Fruit fly (Drosophila melanogaster) whole organism, pupa: ENCODE measurements around the gene CG33966.
A peak's percentile ranks its signal among the peaks of the same experiment; 100 is the strongest.

Experiments used
- CG10348 ChIP-seq: fragments of 200-800 bp; sonication (Bioruptor generic); IDR thresholded peaks from 2 replicates; pipeline ENCODE4 v1.3.6; 2022; ENCODE audit warnings: missing biosample characterization, missing genetic modification characterization
- CG12605 ChIP-seq: fragments of 200-800 bp; sonication (Bioruptor generic); IDR thresholded peaks from 2 replicates; pipeline ENCODE4 v1.3.6; 2022; ENCODE audit warnings: missing biosample characterization, missing genetic modification characterization
- CG13204 ChIP-seq: fragments of 200-800 bp; sonication (Bioruptor generic); optimal IDR thresholded peaks from 2 replicates; lab custom pipeline; 2018; ENCODE audit warnings: missing biosample characterization, mild to moderate bottlenecking, missing genetic modification characterization, moderate library complexity
- CG17806 ChIP-seq: fragments of 200-800 bp; sonication (Bioruptor generic); optimal IDR thresholded peaks from 2 replicates; lab custom pipeline; 2018; ENCODE audit warnings: missing biosample characterization, mild to moderate bottlenecking, missing genetic modification characterization, moderate library complexity
- CG32121 ChIP-seq: fragments of 200-800 bp; sonication (Bioruptor generic); IDR thresholded peaks from 2 replicates; pipeline ENCODE4 v1.3.6; 2022; ENCODE audit warnings: missing biosample characterization, missing genetic modification characterization
- CG4496 ChIP-seq: fragments of 200-800 bp; sonication (Bioruptor generic); IDR thresholded peaks from 3 replicates; pipeline ENCODE4 v1.3.6; 2022; ENCODE audit warnings: missing biosample characterization, missing genetic modification characterization
- CG8301 ChIP-seq: fragments of 200-800 bp; sonication (Bioruptor generic); optimal IDR thresholded peaks from 2 replicates; lab custom pipeline; 2018; ENCODE audit warnings: missing biosample characterization, mild to moderate bottlenecking, missing genetic modification characterization
- EcR ChIP-seq: fragments of 200-800 bp; sonication (Bioruptor generic); optimal IDR thresholded peaks from 3 replicates; lab custom pipeline; 2019; ENCODE audit warnings: missing biosample characterization, missing genetic modification characterization, mild to moderate bottlenecking, moderate library complexity, missing genetic modification reagents
- Pif1A ChIP-seq: fragments of 200-800 bp; sonication (Bioruptor generic); optimal IDR thresholded peaks from 3 replicates; lab custom pipeline; 2016; ENCODE audit warnings: missing biosample characterization, missing genetic modification characterization
- Pif1B ChIP-seq: fragments of 200-800 bp; sonication (Bioruptor generic); optimal IDR thresholded peaks from 3 replicates; lab custom pipeline; 2016; ENCODE audit warnings: missing biosample characterization, missing genetic modification characterization
- fd96Ca ChIP-seq: fragments of 200-800 bp; sonication (Bioruptor generic); IDR thresholded peaks from 3 replicates; pipeline ENCODE4 v1.3.6; 2022; ENCODE audit warnings: missing biosample characterization, missing genetic modification characterization

DNA sequence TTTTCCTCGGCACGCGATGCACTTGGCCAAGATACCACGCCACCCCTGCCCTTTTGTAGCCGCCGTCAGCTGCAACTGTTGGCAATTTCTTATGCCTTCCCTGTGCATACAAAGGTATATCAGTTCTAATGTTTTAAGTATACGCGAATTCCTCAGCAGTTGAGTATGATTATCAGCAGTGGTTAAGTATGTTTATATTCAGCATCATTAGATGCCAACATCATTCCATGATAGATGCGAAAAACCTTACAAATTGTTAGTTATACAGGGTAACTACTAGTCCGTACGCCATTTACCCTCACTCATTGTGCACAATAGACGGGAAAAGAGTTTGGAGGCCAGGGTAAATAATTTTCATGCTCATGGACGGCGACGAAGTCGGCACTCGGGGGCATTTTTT lies 45.8 kb downstream of the CG33966 start:
- TF ChIP-seq CG4496 (GFP tag; lab: Robert Waterston, UW) (peak; percentile 40; the same call in 1 of the 3 replicates), EcR (no peak), CG8301 (tag; lab: Kevin White, UChicago) (no peak), fd96Ca (GFP tag; lab: Robert Waterston, UW) (peak; percentile 42; the same call in 1 of the 3 replicates), CG10348 (GFP tag; lab: Robert Waterston, UW) (no peak), Pif1B (GFP tag; lab: Kevin White, UChicago) (no peak), Pif1A (GFP tag; lab: Kevin White, UChicago) (no peak), CG32121 (GFP tag; lab: Robert Waterston, UW) (no peak), CG17806 (no peak), CG12605 (GFP tag; lab: Robert Waterston, UW) (no peak), CG13204 (no peak)
